Worm (Caenorhabditis elegans): Measurements from ENCODE around the gene ceh-100.

ce11 chrII:12572760-12573159, 30.7 kb downstream of the ceh-100 start, which contains the start of gene Y38E10A.35:
- TF ChIP-seq pha-4 (tag; optimal IDR thresholded peaks at IDR 0.05) (no peak), B0336.3 (GFP tag; IDR thresholded peaks at IDR 0.05) (no peak), gei-17 (GFP tag; optimal IDR thresholded peaks at IDR 0.05) (no peak), lir-1 (GFP tag; conservative IDR thresholded peaks at IDR 0.05) (no peak), snpc-4 (GFP tag; optimal IDR thresholded peaks at IDR 0.05) (no peak), snpc-4 (tag; optimal IDR thresholded peaks at IDR 0.05) (no peak)

Measured in whole organism, young adult.